Worm (Caenorhabditis elegans) whole organism, L4 larva: ENCODE results near the gene T27E7.4.

Experiments used
- D1046.2 ChIP-seq: fragments of 200-800 bp; sonication (Bioruptor generic); IDR thresholded peaks from 2 replicates; pipeline ENCODE4 v1.3.6; 2022; ENCODE audit warnings: missing genetic modification characterization, missing compliant biosample characterization
- attf-4 ChIP-seq: sonication (generic microtip); optimal IDR thresholded peaks from 3 replicates; lab custom pipeline; 2017; ENCODE audit warnings: missing biosample characterization, missing genetic modification characterization
- ceh-20 ChIP-seq: fragments of 200-800 bp; sonication (Bioruptor generic); IDR thresholded peaks from 2 replicates; pipeline ENCODE4 v1.3.6; 2022; ENCODE audit warnings: missing genetic modification reagents, missing genetic modification characterization, missing compliant biosample characterization
- daf-19 ChIP-seq: fragments of 200-800 bp; sonication (Bioruptor generic); conservative IDR thresholded peaks from 2 replicates; pipeline ENCODE4 v1.3.6; 2022; ENCODE audit warnings: missing genetic modification characterization, missing compliant biosample characterization
- dmd-9 ChIP-seq: fragments of 200-800 bp; sonication (Bioruptor generic); IDR thresholded peaks from 2 replicates; pipeline ENCODE4 v1.3.6; 2022; ENCODE audit warnings: missing genetic modification reagents, missing genetic modification characterization, missing compliant biosample characterization
- gei-8 ChIP-seq: fragments of 200-800 bp; sonication (Bioruptor generic); optimal IDR thresholded peaks from 2 replicates; lab custom pipeline; 2018; ENCODE audit warnings: mild to moderate bottlenecking, missing genetic modification characterization, missing compliant biosample characterization
- hif-1 ChIP-seq, 2 experiments: sonication (generic microtip); optimal IDR thresholded peaks; 2 replicates each; lab custom pipeline; 2016 to 2017; ENCODE audit warnings: missing compliant biosample characterization in 2 of 2, missing genetic modification characterization in 2 of 2, missing genetic modification reagents in 2 of 2, missing genotype in 2 of 2, mild to moderate bottlenecking in 1 of 2
- hmg-1.1 ChIP-seq: fragments of 200-800 bp; sonication (Bioruptor generic); IDR thresholded peaks from 2 replicates; pipeline ENCODE4 v1.3.6; 2022; ENCODE audit warnings: missing genetic modification reagents, missing genetic modification characterization, missing compliant biosample characterization
- lim-7 ChIP-seq: fragments of 200-800 bp; sonication (Bioruptor generic); IDR thresholded peaks from 2 replicates; pipeline ENCODE4 v1.3.6; 2022; ENCODE audit warnings: missing genetic modification characterization, missing compliant biosample characterization
- lin-39 ChIP-seq: fragments of 150-350 bp; optimal IDR thresholded peaks from 2 replicates; lab custom pipeline; 2014; ENCODE audit warnings: missing biosample characterization, missing genetic modification reagents, missing genetic modification characterization
- mdt-29 ChIP-seq: fragments of 200-800 bp; sonication (Bioruptor generic); IDR thresholded peaks from 2 replicates; pipeline ENCODE4 v1.3.6; 2022; ENCODE audit warnings: missing genetic modification reagents, missing genetic modification characterization, missing compliant biosample characterization
- mes-2 ChIP-seq: sonication (generic microtip); optimal IDR thresholded peaks from 2 replicates; lab custom pipeline; 2016; ENCODE audit warnings: missing genotype, mild to moderate bottlenecking, missing genetic modification characterization, missing compliant biosample characterization; ENCODE audit not compliant: poor library complexity, severe bottlenecking
- mxl-3 ChIP-seq: fragments of 200-800 bp; sonication (Bioruptor generic); optimal IDR thresholded peaks from 2 replicates; lab custom pipeline; 2018; ENCODE audit warnings: mild to moderate bottlenecking, missing genetic modification characterization, missing compliant biosample characterization
- nhr-237 ChIP-seq: sonication (generic microtip); optimal IDR thresholded peaks from 2 replicates; lab custom pipeline; 2017; ENCODE audit warnings: missing biosample characterization, missing genetic modification characterization
- pha-4 ChIP-seq, 2 experiments: fragments of 150-350 bp in 1 of 2; fragments of 200-800 bp in 1 of 2; sonication (Bioruptor generic) in 1 of 2; IDR thresholded peaks in 1 of 2; optimal IDR thresholded peaks in 1 of 2; 2 replicates each; pipeline versions ENCODE4 v1.3.6 to Lab custom; 2014 to 2022; ENCODE audit warnings: missing genetic modification characterization in 2 of 2, missing genetic modification reagents in 2 of 2, missing biosample characterization in 1 of 2, missing compliant biosample characterization in 1 of 2
- pqm-1 ChIP-seq: sonication (generic microtip); optimal IDR thresholded peaks from 2 replicates; lab custom pipeline; 2017; ENCODE audit warnings: missing biosample characterization, missing genetic modification characterization
- snpc-1.2 ChIP-seq: fragments of 200-800 bp; sonication (Bioruptor generic); IDR thresholded peaks from 2 replicates; pipeline ENCODE4 v1.3.6; 2022; ENCODE audit warnings: missing genetic modification reagents, missing genetic modification characterization, missing compliant biosample characterization
- unc-62 ChIP-seq, 3 experiments: fragments of 150-350 bp in 1 of 3; sonication (generic microtip); optimal IDR thresholded peaks in 2 of 3; peaks in 1 of 3; 1 replicate in 1 of 3; 2 replicates in 2 of 3; lab custom pipeline; 2014 to 2017; ENCODE audit warnings: missing biosample characterization in 3 of 3, missing genetic modification characterization in 3 of 3, missing genetic modification reagents in 3 of 3, missing genotype in 1 of 3

The T27E7.4 gene

DNA sequence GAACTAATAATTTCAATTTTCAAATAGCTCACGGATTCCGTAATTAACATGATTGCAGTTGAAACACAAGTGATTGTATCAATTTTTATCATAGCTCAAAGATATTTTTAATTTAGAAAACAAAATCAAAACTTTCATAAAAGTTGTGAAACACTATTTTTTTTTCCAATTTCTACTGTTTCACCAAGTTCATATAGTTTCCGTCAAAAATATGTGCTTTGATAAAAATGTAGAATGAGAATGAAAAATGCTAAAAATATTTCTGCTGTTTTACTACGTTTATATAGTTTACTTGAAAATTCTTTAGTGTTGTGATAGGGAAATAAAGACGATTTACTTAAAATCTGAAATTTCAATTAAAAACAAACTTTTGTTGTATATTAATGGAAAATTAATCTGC is 39.4 kb downstream of the T27E7.4 start:
- TF ChIP-seq unc-62 (GFP tag; optimal IDR thresholded peaks at IDR 0.05 in 1 of 2; lab: Kevin White, UChicago) (peak in 1 of 2 experiments; percentile 49), unc-62 (tag; optimal IDR thresholded peaks at IDR 0.05; lab: Kevin White, UChicago) (no peak), nhr-237 (tag; lab: Kevin White, UChicago) (no peak), snpc-1.2 (GFP tag; lab: Robert Waterston, UW) (peak; percentile 74), ceh-20 (no peak), lim-7 (GFP tag; lab: Robert Waterston, UW) (no peak)

- TF ChIP-seq lin-39 (tag; lab: Kevin White, UChicago) = no peak
- no peak for TF ChIP-seq mes-2 (tag; lab: Kevin White, UChicago)
- no peak for TF ChIP-seq attf-4 (tag; lab: Kevin White, UChicago)
- TF ChIP-seq pqm-1 = no peak
- no peak for TF ChIP-seq daf-19 (GFP tag; lab: Robert Waterston, UW)
- no peak for TF ChIP-seq D1046.2
- no peak for TF ChIP-seq hif-1 (tag; optimal IDR thresholded peaks at IDR 0.05; lab: Kevin White, UChicago)
- no peak for TF ChIP-seq mxl-3 (GFP tag; lab: Kevin White, UChicago)
- TF ChIP-seq pha-4 (GFP tag; IDR thresholded peaks at IDR 0.05; lab: Robert Waterston, UW) = no peak
- no peak for TF ChIP-seq pha-4 (tag; optimal IDR thresholded peaks at IDR 0.05; lab: Kevin White, UChicago)
- no peak for TF ChIP-seq mdt-29 (GFP tag; lab: Robert Waterston, UW)
- no peak for TF ChIP-seq dmd-9 (GFP tag; lab: Robert Waterston, UW)
- no peak for TF ChIP-seq gei-8 (GFP tag; lab: Kevin White, UChicago)
- TF ChIP-seq hmg-1.1 (GFP tag; lab: Robert Waterston, UW) = no peak
Measured at ce11 chrIV:14491135-14491534, 43.7 kb downstream of the T27E7.4 start.
